Fruit fly (Drosophila melanogaster) whole organism, wandering third instar larva: ENCODE measurements around the gene CG8564.

Experiments
- Abd-B ChIP-seq: fragments of >200 bp; optimal IDR thresholded peaks from 2 replicates; lab custom pipeline; 2017; ENCODE audit warnings: missing biosample characterization, missing genetic modification characterization
- CrebA ChIP-seq: fragments of 200-800 bp; sonication (Bioruptor generic); optimal IDR thresholded peaks from 2 replicates; lab custom pipeline; 2016; ENCODE audit warnings: missing biosample characterization, mild to moderate bottlenecking, missing genetic modification characterization, borderline replicate concordance
- Dfd ChIP-seq: fragments of >200 bp; optimal IDR thresholded peaks from 2 replicates; lab custom pipeline; 2017; ENCODE audit warnings: missing biosample characterization, missing genetic modification characterization
- Dif ChIP-seq: fragments of 200-275, 200-300 bp; sonication (Bioruptor generic); optimal IDR thresholded peaks from 2 replicates; lab custom pipeline; 2018; ENCODE audit warnings: missing biosample characterization, missing genetic modification characterization; ENCODE audit not compliant: partially characterized antibody
- GATAd ChIP-seq: sonication (Bioruptor generic); optimal IDR thresholded peaks from 2 replicates; lab custom pipeline; 2016; ENCODE audit warnings: missing biosample characterization, missing genetic modification characterization
- HLH106 ChIP-seq: fragments of 200-800 bp; optimal IDR thresholded peaks from 3 replicates; lab custom pipeline; 2019; ENCODE audit warnings: missing biosample characterization, mild to moderate bottlenecking, missing genetic modification characterization, moderate library complexity
- Hr78 ChIP-seq: fragments of >200 bp; optimal IDR thresholded peaks from 2 replicates; lab custom pipeline; 2017; ENCODE audit warnings: missing biosample characterization, missing genetic modification characterization
- Hr83 ChIP-seq: fragments of 200-300 bp; sonication (Bioruptor generic); optimal IDR thresholded peaks from 2 replicates; lab custom pipeline; 2016; ENCODE audit warnings: missing biosample characterization, mild to moderate bottlenecking, missing genetic modification characterization, moderate library complexity; ENCODE audit not compliant: poor library complexity, severe bottlenecking
- Jra ChIP-seq: sonication (Bioruptor generic); optimal IDR thresholded peaks from 2 replicates; lab custom pipeline; 2016; ENCODE audit warnings: missing biosample characterization, missing genetic modification characterization
- Myc ChIP-seq: fragments of >200 bp; optimal IDR thresholded peaks from 2 replicates; lab custom pipeline; 2017
- N ChIP-seq: fragments of >200 bp; optimal IDR thresholded peaks from 2 replicates; lab custom pipeline; 2018; ENCODE audit warnings: missing biosample characterization, missing external identifiers, missing genetic modification characterization
- OdsH ChIP-seq: fragments of 200-800 bp; sonication (Bioruptor generic); optimal IDR thresholded peaks from 2 replicates; lab custom pipeline; 2016; ENCODE audit warnings: missing biosample characterization, mild to moderate bottlenecking, missing genetic modification characterization
- Rel ChIP-seq, 2 experiments: fragments of 200-800 bp; sonication (Bioruptor generic) in 1 of 2; optimal IDR thresholded peaks; 2 replicates in 1 of 2; 3 replicates in 1 of 2; lab custom pipeline; 2016 to 2019; ENCODE audit warnings: mild to moderate bottlenecking in 2 of 2, missing biosample characterization in 2 of 2, missing genetic modification characterization in 2 of 2, moderate library complexity in 1 of 2
- Vsx2 ChIP-seq: fragments of 200-300, 225-300 bp; sonication (Bioruptor generic); optimal IDR thresholded peaks from 2 replicates; lab custom pipeline; 2018; ENCODE audit warnings: missing biosample characterization, missing genetic modification characterization; ENCODE audit not compliant: partially characterized antibody
- brk ChIP-seq: fragments of 200-800 bp; sonication (Bioruptor generic); optimal IDR thresholded peaks from 2 replicates; lab custom pipeline; 2016; ENCODE audit warnings: missing biosample characterization, mild to moderate bottlenecking, missing genetic modification characterization
- dl ChIP-seq, 2 experiments: fragments of 175-275, 200-275 bp in 1 of 2; fragments of 200-275 bp in 1 of 2; sonication (Bioruptor generic); optimal IDR thresholded peaks; lab custom pipeline; 2018; ENCODE audit warnings: mild to moderate bottlenecking in 2 of 2, missing biosample characterization in 2 of 2, missing genetic modification characterization in 2 of 2, moderate library complexity in 2 of 2; ENCODE audit not compliant: partially characterized antibody in 2 of 2, insufficient read depth in 1 of 2
- dmrt93B ChIP-seq: fragments of 200-800 bp; sonication (Bioruptor generic); optimal IDR thresholded peaks from 2 replicates; lab custom pipeline; 2018; ENCODE audit warnings: missing biosample characterization, mild to moderate bottlenecking, missing genetic modification characterization
- dsf ChIP-seq: sonication (Bioruptor generic); optimal IDR thresholded peaks from 2 replicates; lab custom pipeline; 2016; ENCODE audit warnings: missing biosample characterization, missing genetic modification characterization, borderline replicate concordance
- ey ChIP-seq: fragments of 200-800 bp; sonication (Bioruptor generic); optimal IDR thresholded peaks from 2 replicates; lab custom pipeline; 2016; ENCODE audit warnings: missing biosample characterization, missing genetic modification characterization
- foxo ChIP-seq, 2 experiments: fragments of 200-800 bp; sonication (Bioruptor generic); optimal IDR thresholded peaks; 2 replicates in 1 of 2; 3 replicates in 1 of 2; lab custom pipeline; 2016 to 2017; ENCODE audit warnings: missing biosample characterization in 2 of 2, missing genetic modification characterization in 2 of 2
- fru ChIP-seq: fragments of 200-800 bp; sonication (Bioruptor generic); optimal IDR thresholded peaks from 3 replicates; lab custom pipeline; 2016; ENCODE audit warnings: missing biosample characterization, mild to moderate bottlenecking, missing genetic modification characterization
- jim ChIP-seq: fragments of 175-275, 200-325 bp; sonication (Bioruptor generic); optimal IDR thresholded peaks from 2 replicates; lab custom pipeline; 2016; ENCODE audit warnings: missing biosample characterization, mild to moderate bottlenecking, missing genetic modification characterization
- lola ChIP-seq: fragments of >200 bp; optimal IDR thresholded peaks from 2 replicates; lab custom pipeline; 2017; ENCODE audit warnings: missing biosample characterization, missing genetic modification characterization
- psq ChIP-seq: fragments of 200-800 bp; sonication (Bioruptor generic); optimal IDR thresholded peaks from 3 replicates; lab custom pipeline; 2017; ENCODE audit warnings: missing biosample characterization, mild to moderate bottlenecking, missing genetic modification characterization, moderate library complexity
- rgr ChIP-seq: fragments of 200-800 bp; sonication (Bioruptor generic); optimal IDR thresholded peaks from 3 replicates; lab custom pipeline; 2016; ENCODE audit warnings: missing biosample characterization, mild to moderate bottlenecking, missing genetic modification characterization
- sv ChIP-seq: fragments of 200-800 bp; sonication (Bioruptor generic); optimal IDR thresholded peaks from 3 replicates; lab custom pipeline; 2016; ENCODE audit warnings: missing biosample characterization, missing genetic modification characterization
- tai ChIP-seq: sonication (Bioruptor generic); optimal IDR thresholded peaks from 2 replicates; lab custom pipeline; 2016; ENCODE audit warnings: missing biosample characterization, missing genetic modification characterization
- usp ChIP-seq: fragments of >200 bp; optimal IDR thresholded peaks from 2 replicates; lab custom pipeline; 2017; ENCODE audit warnings: missing biosample characterization, missing genetic modification characterization
- woc ChIP-seq: sonication (Bioruptor generic); optimal IDR thresholded peaks from 2 replicates; lab custom pipeline; 2016; ENCODE audit warnings: missing biosample characterization, mild to moderate bottlenecking, missing genetic modification characterization

The CG8564 gene

dm6 chr3L:7422578-7422977 is 34.9 kb upstream of the CG8564 start:
- TF ChIP-seq rgr (GFP tag; lab: Kevin White, UChicago) (no peak), sv (GFP tag; lab: Kevin White, UChicago) (no peak), Vsx2 (GFP tag; lab: Kevin White, UChicago) (no peak), brk (GFP tag; lab: Kevin White, UChicago) (no peak), CrebA (GFP tag; lab: Kevin White, UChicago) (no peak), Myc (lab: Kevin White, UChicago) (no peak), Rel (GFP tag; optimal IDR thresholded peaks at IDR 0.05; lab: Kevin White, UChicago) (no peak), Rel (tag; optimal IDR thresholded peaks at IDR 0.05; lab: Kevin White, UChicago) (no peak), Dif (GFP tag; lab: Kevin White, UChicago) (no peak), HLH106 (tag; lab: Kevin White, UChicago) (no peak), dl (GFP tag; optimal IDR thresholded peaks at IDR 0.05; lab: Kevin White, UChicago; ENCODE audit: insufficient read depth in 1 of 2, partially characterized antibody in 2 of 2) (no peak), GATAd (no peak), dsf (GFP tag; lab: Kevin White, UChicago) (no peak), usp (GFP tag; lab: Kevin White, UChicago) (no peak), psq (no peak), foxo (GFP tag; optimal IDR thresholded peaks at IDR 0.05; lab: Kevin White, UChicago) (no peak)

dm6 chr3L:7404081-7404480 is 16.4 kb upstream of the CG8564 start, which contains the start of gene CG8560:
CG8560 (minus strand) TSS chr3L:7404181.
- TF ChIP-seq dl (GFP tag; optimal IDR thresholded peaks at IDR 0.05; lab: Kevin White, UChicago; ENCODE audit: insufficient read depth in 1 of 2, partially characterized antibody in 2 of 2) (no peak), tai (no peak), foxo (GFP tag; optimal IDR thresholded peaks at IDR 0.05; lab: Kevin White, UChicago) (no peak)

dm6 chr3L:7401972-7402371 is 14.3 kb upstream of the CG8564 start:
- TF ChIP-seq dsf (GFP tag; lab: Kevin White, UChicago) (no peak), HLH106 (tag; lab: Kevin White, UChicago) (no peak), Jra (no peak), psq (no peak), N (GFP tag; lab: Kevin White, UChicago) (no peak), Abd-B (GFP tag; lab: Kevin White, UChicago) (no peak), dmrt93B (GFP tag; lab: Kevin White, UChicago) (no peak), Vsx2 (GFP tag; lab: Kevin White, UChicago) (no peak), Dfd (GFP tag; lab: Kevin White, UChicago) (no peak), Rel (GFP tag; optimal IDR thresholded peaks at IDR 0.05; lab: Kevin White, UChicago) (no peak), Rel (tag; optimal IDR thresholded peaks at IDR 0.05; lab: Kevin White, UChicago) (no peak), fru (GFP tag; lab: Kevin White, UChicago) (no peak), dl (GFP tag; optimal IDR thresholded peaks at IDR 0.05; lab: Kevin White, UChicago; ENCODE audit: insufficient read depth in 1 of 2, partially characterized antibody in 2 of 2) (no peak), Myc (lab: Kevin White, UChicago) (no peak), tai (no peak), Dif (GFP tag; lab: Kevin White, UChicago) (no peak), woc (GFP tag; lab: Kevin White, UChicago) (no peak), foxo (GFP tag; optimal IDR thresholded peaks at IDR 0.05; lab: Kevin White, UChicago) (no peak), OdsH (no peak), GATAd (no peak)

- TF ChIP-seq HLH106 (tag; lab: Kevin White, UChicago) (no peak), GATAd (no peak), brk (GFP tag; lab: Kevin White, UChicago) (no peak), usp (GFP tag; lab: Kevin White, UChicago) (no peak), woc (GFP tag; lab: Kevin White, UChicago) (no peak), Hr83 (GFP tag; lab: Kevin White, UChicago) (no peak), ey (no peak), psq (no peak), Abd-B (GFP tag; lab: Kevin White, UChicago) (no peak), N (GFP tag; lab: Kevin White, UChicago) (no peak), fru (GFP tag; lab: Kevin White, UChicago) (no peak), Vsx2 (GFP tag; lab: Kevin White, UChicago) (no peak), Hr78 (GFP tag; lab: Kevin White, UChicago) (no peak), jim (GFP tag; lab: Kevin White, UChicago) (no peak), dsf (GFP tag; lab: Kevin White, UChicago) (no peak), dl (GFP tag; optimal IDR thresholded peaks at IDR 0.05; lab: Kevin White, UChicago; ENCODE audit: insufficient read depth in 1 of 2, partially characterized antibody in 2 of 2) (no peak), lola (GFP tag; lab: Kevin White, UChicago) (no peak)
These were observed 12.1 kb upstream of the CG8564 start, which contains the start of gene CG18417 for dm6 chr3L:7399770-7400169. CG18417 (plus strand) TSS chr3L:7400070.
